Fruit fly (Drosophila melanogaster) whole organism, embryonic: Measurements from ENCODE around the gene cu.
A peak's percentile ranks its signal among the peaks of the same experiment; 100 is the strongest.

Source experiments
- BEAF-32 ChIP-seq: fragments of 200-800 bp; sonication (Bioruptor generic); optimal IDR thresholded peaks from 3 replicates; lab custom pipeline; 2017; ENCODE audit warnings: missing biosample characterization, missing genetic modification characterization, mild to moderate bottlenecking, moderate library complexity, missing genetic modification reagents
- CG1024 ChIP-seq: fragments of 200-800 bp; sonication (Bioruptor generic); IDR thresholded peaks from 2 replicates; pipeline ENCODE4 v1.3.6; 2022; ENCODE audit warnings: missing biosample characterization, missing genetic modification characterization
- CG10565 ChIP-seq: fragments of 200-800 bp; sonication (Bioruptor generic); optimal IDR thresholded peaks from 3 replicates; lab custom pipeline; 2016; ENCODE audit warnings: missing biosample characterization, mild to moderate bottlenecking, missing genetic modification characterization
- CG11247 ChIP-seq: fragments of 200-800 bp; sonication (Bioruptor generic); IDR thresholded peaks from 2 replicates; pipeline ENCODE4 v1.3.6; 2022; ENCODE audit warnings: missing biosample characterization, missing genetic modification characterization
- CG12744 ChIP-seq: fragments of 200-800 bp; sonication (Bioruptor generic); optimal IDR thresholded peaks from 2 replicates; lab custom pipeline; 2016; ENCODE audit warnings: missing biosample characterization, missing genetic modification characterization
- CG13287 ChIP-seq: fragments of 200-800 bp; sonication (Bioruptor generic); IDR thresholded peaks from 2 replicates; pipeline ENCODE4 v1.3.6; 2022; ENCODE audit warnings: missing biosample characterization, missing genetic modification characterization; ENCODE audit not compliant: partially characterized antibody
- CG14014 ChIP-seq: fragments of 200-800 bp; sonication (Bioruptor generic); IDR thresholded peaks from 2 replicates; pipeline ENCODE4 v1.3.6; 2022; ENCODE audit warnings: missing biosample characterization, missing genetic modification characterization
- CG14710 ChIP-seq: fragments of 200-800 bp; sonication (Bioruptor generic); optimal IDR thresholded peaks from 3 replicates; lab custom pipeline; 2019; ENCODE audit warnings: missing biosample characterization, mild to moderate bottlenecking, missing genetic modification characterization, moderate library complexity
- CG15696 ChIP-seq: fragments of 200-800 bp; sonication (Bioruptor generic); optimal IDR thresholded peaks from 2 replicates; lab custom pipeline; 2019; ENCODE audit warnings: missing biosample characterization, mild to moderate bottlenecking, missing genetic modification characterization, moderate library complexity
- CG1603 ChIP-seq: fragments of 200-800 bp; sonication (Bioruptor generic); optimal IDR thresholded peaks from 2 replicates; lab custom pipeline; 2019; ENCODE audit warnings: missing biosample characterization, mild to moderate bottlenecking, missing genetic modification characterization, moderate library complexity
- CG16815 ChIP-seq: fragments of 200-800 bp; sonication (Bioruptor generic); optimal IDR thresholded peaks from 3 replicates; lab custom pipeline; 2017; ENCODE audit warnings: missing biosample characterization, mild to moderate bottlenecking, missing genetic modification characterization
- CG17385 ChIP-seq: fragments of 200-800 bp; sonication (Bioruptor generic); optimal IDR thresholded peaks from 3 replicates; lab custom pipeline; 2018; ENCODE audit warnings: missing biosample characterization, mild to moderate bottlenecking, missing genetic modification characterization
- CG3163 ChIP-seq: fragments of 200-800 bp; sonication (Bioruptor generic); optimal IDR thresholded peaks from 3 replicates; lab custom pipeline; 2016; ENCODE audit warnings: missing biosample characterization, missing genetic modification characterization
- CG34422 ChIP-seq: fragments of 200-800 bp; sonication (Bioruptor generic); IDR thresholded peaks from 3 replicates; pipeline ENCODE4 v1.3.6; 2022; ENCODE audit warnings: missing biosample characterization, missing genetic modification characterization
- CG9437 ChIP-seq: fragments of 200-800 bp; sonication (Bioruptor generic); optimal IDR thresholded peaks from 2 replicates; lab custom pipeline; 2018; ENCODE audit warnings: missing biosample characterization, mild to moderate bottlenecking, missing genetic modification characterization
- CG9932 ChIP-seq: fragments of 200-800 bp; sonication (Bioruptor generic); IDR thresholded peaks from 2 replicates; pipeline ENCODE4 v1.3.6; 2022; ENCODE audit warnings: missing biosample characterization, missing genetic modification characterization
- D19A ChIP-seq: fragments of 200-800 bp; optimal IDR thresholded peaks from 3 replicates; lab custom pipeline; 2019; ENCODE audit warnings: missing biosample characterization, mild to moderate bottlenecking, missing genetic modification characterization, moderate library complexity
- Dp ChIP-seq: fragments of 200-800 bp; sonication (Bioruptor generic); optimal IDR thresholded peaks from 2 replicates; lab custom pipeline; 2018; ENCODE audit warnings: missing biosample characterization, mild to moderate bottlenecking, missing genetic modification characterization, moderate library complexity
- E2f2 ChIP-seq: fragments of 200-800 bp; sonication (Bioruptor generic); IDR thresholded peaks from 2 replicates; pipeline ENCODE4 v1.3.6; 2022; ENCODE audit warnings: missing biosample characterization, missing genetic modification characterization
- Ets65A ChIP-seq: fragments of 200-800 bp; sonication (Bioruptor generic); peaks from one replicate; lab custom pipeline; 2016; ENCODE audit warnings: missing biosample characterization, missing genetic modification characterization
- Ets97D ChIP-seq: fragments of 200-800 bp; sonication (Bioruptor generic); optimal IDR thresholded peaks from 3 replicates; lab custom pipeline; 2016; ENCODE audit warnings: missing biosample characterization, missing genetic modification characterization
- HmgZ ChIP-seq: fragments of 200-800 bp; sonication (Bioruptor generic); optimal IDR thresholded peaks from 2 replicates; lab custom pipeline; 2018; ENCODE audit warnings: missing biosample characterization, mild to moderate bottlenecking, missing genetic modification characterization
- Hr51 ChIP-seq, 2 experiments: fragments of 200-800 bp; sonication (Bioruptor generic); optimal IDR thresholded peaks; 2 replicates in 1 of 2; 3 replicates in 1 of 2; lab custom pipeline; 2016 to 2018; ENCODE audit warnings: missing biosample characterization in 2 of 2, missing genetic modification characterization in 2 of 2, mild to moderate bottlenecking in 1 of 2, moderate library complexity in 1 of 2
- MBD-R2 ChIP-seq: fragments of 200-800 bp; sonication (Bioruptor generic); IDR thresholded peaks from 2 replicates; pipeline ENCODE4 v1.3.6; 2022; ENCODE audit warnings: missing biosample characterization, missing genetic modification characterization
- MESR4 ChIP-seq: fragments of 200-800 bp; sonication (Bioruptor generic); optimal IDR thresholded peaks from 2 replicates; lab custom pipeline; 2018; ENCODE audit warnings: missing biosample characterization, mild to moderate bottlenecking, missing genetic modification characterization, moderate library complexity
- MTF-1 ChIP-seq: fragments of 200-800 bp; sonication (Bioruptor generic); optimal IDR thresholded peaks from 2 replicates; lab custom pipeline; 2018; ENCODE audit warnings: missing biosample characterization, mild to moderate bottlenecking, missing genetic modification characterization, borderline replicate concordance
- Mad ChIP-seq: fragments of 200-800 bp; sonication (Bioruptor generic); optimal IDR thresholded peaks from 2 replicates; lab custom pipeline; 2016; ENCODE audit warnings: missing biosample characterization, missing genetic modification characterization
- Mes4 ChIP-seq: fragments of 200-800 bp; sonication (Bioruptor generic); optimal IDR thresholded peaks from 2 replicates; lab custom pipeline; 2016; ENCODE audit warnings: missing biosample characterization, missing genetic modification characterization
- Myb ChIP-seq: fragments of 200-800 bp; sonication (Bioruptor generic); optimal IDR thresholded peaks from 2 replicates; lab custom pipeline; 2016; ENCODE audit warnings: missing biosample characterization, missing genetic modification characterization
- Pdp1 ChIP-seq, 2 experiments: fragments of 200-800 bp; sonication (Bioruptor generic); optimal IDR thresholded peaks; 3 replicates each; lab custom pipeline; 2016; ENCODE audit warnings: missing biosample characterization in 2 of 2, missing genetic modification characterization in 2 of 2, mild to moderate bottlenecking in 1 of 2, moderate library complexity in 1 of 2
- Ptx1 ChIP-seq: fragments of 200-800 bp; sonication (Bioruptor generic); IDR thresholded peaks from 2 replicates; pipeline ENCODE4 v1.3.6; 2022; ENCODE audit warnings: missing biosample characterization, missing genetic modification characterization
- YL-1 ChIP-seq: fragments of 200-800 bp; sonication (Bioruptor generic); optimal IDR thresholded peaks from 3 replicates; lab custom pipeline; 2017; ENCODE audit warnings: missing biosample characterization, mild to moderate bottlenecking, missing genetic modification characterization
- bab2 ChIP-seq: fragments of 200-800 bp; sonication (Bioruptor generic); optimal IDR thresholded peaks from 2 replicates; lab custom pipeline; 2016; ENCODE audit warnings: missing biosample characterization, missing genetic modification characterization
- bbx ChIP-seq: fragments of 200-800 bp; sonication (Bioruptor generic); IDR thresholded peaks from 2 replicates; pipeline ENCODE4 v1.3.6; 2022; ENCODE audit warnings: missing biosample characterization, missing genetic modification characterization; ENCODE audit not compliant: partially characterized antibody
- btn ChIP-seq: fragments of 200-800 bp; sonication (Bioruptor generic); optimal IDR thresholded peaks from 2 replicates; lab custom pipeline; 2016; ENCODE audit warnings: missing biosample characterization, missing genetic modification characterization
- crp ChIP-seq, 2 experiments: fragments of 200-800 bp; sonication (Bioruptor generic); optimal IDR thresholded peaks; 2 replicates in 1 of 2; 3 replicates in 1 of 2; lab custom pipeline; 2017; ENCODE audit warnings: missing biosample characterization in 2 of 2, missing genetic modification characterization in 2 of 2, mild to moderate bottlenecking in 1 of 2, moderate library complexity in 1 of 2
- da ChIP-seq: fragments of 200-800 bp; sonication (Bioruptor generic); optimal IDR thresholded peaks from 2 replicates; lab custom pipeline; 2016; ENCODE audit warnings: missing biosample characterization, missing genetic modification characterization
- dati ChIP-seq: fragments of 200-800 bp; sonication (Bioruptor generic); IDR thresholded peaks from 2 replicates; pipeline ENCODE4 v1.3.6; 2022; ENCODE audit warnings: missing biosample characterization, missing genetic modification characterization
- dm ChIP-seq: fragments of 200-800 bp; sonication (Bioruptor generic); optimal IDR thresholded peaks from 3 replicates; lab custom pipeline; 2016; ENCODE audit warnings: missing biosample characterization, missing genetic modification characterization
- gfzf ChIP-seq: fragments of 200-800 bp; sonication (Bioruptor generic); optimal IDR thresholded peaks from 2 replicates; lab custom pipeline; 2016; ENCODE audit warnings: missing biosample characterization, mild to moderate bottlenecking, missing genetic modification characterization, moderate library complexity
- maf-S ChIP-seq: fragments of 200-800 bp; sonication (Bioruptor generic); optimal IDR thresholded peaks from 2 replicates; lab custom pipeline; 2016; ENCODE audit warnings: missing biosample characterization, missing genetic modification characterization
- onecut ChIP-seq: fragments of 200-800 bp; sonication (Bioruptor generic); IDR thresholded peaks from 2 replicates; pipeline ENCODE4 v1.3.6; 2022; ENCODE audit warnings: missing biosample characterization, missing genetic modification characterization
- pan ChIP-seq, 4 experiments: fragments of >200 bp in 3 of 4; fragments of 200-800 bp in 1 of 4; sonication (Bioruptor generic) in 1 of 4; optimal IDR thresholded peaks in 3 of 4; IDR thresholded peaks in 1 of 4; 2 replicates each; pipeline versions ENCODE4 v1.3.6 to Lab custom; 2017 to 2022; ENCODE audit warnings: missing biosample characterization in 2 of 4, missing genetic modification characterization in 2 of 4, mixed read lengths in 1 of 4
- pzg ChIP-seq: fragments of 200-800 bp; sonication (Bioruptor generic); optimal IDR thresholded peaks from 3 replicates; lab custom pipeline; 2018; ENCODE audit warnings: missing biosample characterization, mild to moderate bottlenecking, missing genetic modification characterization, moderate library complexity
- ranshi ChIP-seq: fragments of 200-800 bp; sonication (Bioruptor generic); IDR thresholded peaks from 2 replicates; pipeline ENCODE4 v1.3.6; 2022; ENCODE audit warnings: missing biosample characterization, missing genetic modification characterization
- repo ChIP-seq: fragments of 200-800 bp; sonication (Bioruptor generic); optimal IDR thresholded peaks from 2 replicates; lab custom pipeline; 2016; ENCODE audit warnings: missing biosample characterization, missing genetic modification characterization
- run ChIP-seq: fragments of 200-800 bp; sonication (Bioruptor generic); optimal IDR thresholded peaks from 3 replicates; lab custom pipeline; 2018; ENCODE audit warnings: missing biosample characterization, mild to moderate bottlenecking, missing genetic modification characterization
- so ChIP-seq: fragments of 200-800 bp; sonication (Bioruptor generic); IDR thresholded peaks from 3 replicates; pipeline ENCODE4 v1.3.6; 2022; ENCODE audit warnings: missing biosample characterization, missing genetic modification characterization
- stwl ChIP-seq: fragments of 200-800 bp; sonication (Bioruptor generic); optimal IDR thresholded peaks from 3 replicates; lab custom pipeline; 2018; ENCODE audit warnings: missing biosample characterization, mild to moderate bottlenecking, missing genetic modification characterization, moderate library complexity
- sug ChIP-seq: fragments of 200-800 bp; optimal IDR thresholded peaks from 2 replicates; lab custom pipeline; 2019; ENCODE audit warnings: missing biosample characterization, mild to moderate bottlenecking, missing genetic modification characterization, moderate library complexity
- tgo ChIP-seq: fragments of 200-800 bp; sonication (Bioruptor generic); IDR thresholded peaks from 3 replicates; pipeline ENCODE4 v1.3.6; 2022; ENCODE audit warnings: missing biosample characterization, missing genetic modification characterization
- yki ChIP-seq: fragments of >200 bp; optimal IDR thresholded peaks from 3 replicates; lab custom pipeline; 2018

Gene cu

DNA sequence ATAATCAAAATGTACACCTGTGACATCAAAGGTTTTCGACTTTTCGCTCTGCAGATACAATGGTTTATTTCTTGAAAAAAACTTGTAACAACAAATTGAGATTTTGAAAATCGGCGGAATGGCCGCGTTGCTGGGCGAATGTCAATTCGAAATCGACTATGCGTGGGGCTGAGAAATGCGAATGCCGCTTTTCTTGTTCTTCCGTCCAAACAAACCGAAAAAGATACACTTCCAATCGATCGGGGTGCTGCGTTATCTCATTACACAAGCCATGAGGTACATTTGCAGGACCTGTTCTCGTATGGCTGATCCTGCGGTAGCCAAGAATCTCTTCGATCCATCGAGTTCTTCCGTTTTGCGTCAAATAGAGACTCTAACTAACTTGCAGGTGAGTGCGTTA is 40.2 kb downstream of the cu start, which contains the start of gene CG31388:
TSS of gene CG31388 (plus strand) at position 218 of the 400 bp plus-strand sequence.
- TF ChIP-seq onecut (GFP tag; lab: Robert Waterston, UW) (peak; percentile 32; the same call in 1 of the 2 replicates), Mes4 (GFP tag; lab: Kevin White, UChicago) (no peak), YL-1 (GFP tag; lab: Kevin White, UChicago) (peak; percentile 63), BEAF-32 (peak; percentile 23), gfzf (GFP tag; lab: Kevin White, UChicago) (peak; percentile 16), pan (optimal IDR thresholded peaks at IDR 0.05; lab: Kevin White, UChicago) (no peak), pan (GFP tag; optimal IDR thresholded peaks at IDR 0.05 in 1 of 2, IDR thresholded peaks at IDR 0.05 in 1 of 2) (peak in 1 of 2 experiments; percentile 23), CG3163 (GFP tag; lab: Kevin White, UChicago) (no peak), CG10565 (no peak), CG16815 (no peak), CG17385 (peak; percentile 98), bbx (GFP tag; lab: Robert Waterston, UW) (peak; percentile 19; the same call in 1 of the 2 replicates), crp (GFP tag; optimal IDR thresholded peaks at IDR 0.05; lab: Kevin White, UChicago) (peak in 1 of 2 experiments; percentile 49), sug (tag; lab: Kevin White, UChicago) (peak; percentile 96), Pdp1 (GFP tag; optimal IDR thresholded peaks at IDR 0.05; lab: Kevin White, UChicago) (peak in 1 of 2 experiments; percentile 9), dm (GFP tag; lab: Kevin White, UChicago) (peak; percentile 23), MESR4 (GFP tag; lab: Kevin White, UChicago) (peak; percentile 83), stwl (tag; lab: Kevin White, UChicago) (peak; percentile 48), MBD-R2 (GFP tag; lab: Robert Waterston, UW) (peak; percentile 85), CG12744 (no peak), run (no peak), Dp (GFP tag; lab: Kevin White, UChicago) (peak; percentile 91), D19A (tag; lab: Kevin White, UChicago) (peak; percentile 98), ranshi (GFP tag; lab: Robert Waterston, UW) (no peak), pzg (peak; percentile 71), HmgZ (tag; lab: Kevin White, UChicago) (peak; percentile 27), Hr51 (GFP tag; optimal IDR thresholded peaks at IDR 0.05; lab: Kevin White, UChicago) (no peak), maf-S (GFP tag; lab: Kevin White, UChicago) (no peak), CG1603 (tag; lab: Kevin White, UChicago) (peak; percentile 31), Myb (GFP tag; lab: Kevin White, UChicago) (peak; percentile 61), bab2 (no peak), CG13287 (GFP tag; lab: Robert Waterston, UW) (peak; percentile 28; the same call in 1 of the 2 replicates), E2f2 (GFP tag; lab: Robert Waterston, UW) (peak; percentile 93), CG34422 (GFP tag; lab: Robert Waterston, UW) (peak; percentile 54; the same call in 1 of the 3 replicates), CG9932 (no peak), CG14710 (tag; lab: Kevin White, UChicago) (peak; percentile 95), yki (lab: Kevin White, UChicago) (peak; percentile 20), Mad (no peak), Ets97D (GFP tag; lab: Kevin White, UChicago) (peak; percentile 44), CG15696 (tag; lab: Kevin White, UChicago) (no peak)

DNA sequence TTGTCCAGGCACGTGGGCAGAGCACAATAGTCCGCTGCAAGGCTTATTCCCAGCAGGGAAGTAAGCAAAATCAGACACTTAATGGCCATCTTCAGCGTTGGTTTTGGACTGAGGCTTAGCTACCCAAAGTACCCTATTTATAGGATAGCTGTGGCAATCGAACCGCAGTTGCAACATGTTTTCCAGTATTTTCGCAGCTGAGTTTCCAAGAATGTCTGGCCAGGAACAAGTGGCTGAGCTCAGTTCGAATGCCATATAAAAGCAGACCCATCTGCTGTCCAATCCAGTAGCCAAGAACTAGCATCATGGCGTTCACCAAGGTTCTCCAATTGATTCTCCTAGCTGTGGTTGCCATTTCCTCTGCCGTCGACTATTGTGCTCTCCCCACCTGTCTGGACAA is 43.5 kb downstream of the cu start, which contains the start of the genes scpr-B and scpr-A:
TSS of gene scpr-B (minus strand) at position 101 of the 400 bp plus-strand sequence.
TSS of gene scpr-A (plus strand) at position 293 of the 400 bp plus-strand sequence.
- TF ChIP-seq CG11247 (GFP tag; lab: Robert Waterston, UW) (no peak), Ets65A (no peak), Ptx1 (GFP tag; lab: Robert Waterston, UW) (no peak), CG9437 (GFP tag; lab: Kevin White, UChicago) (no peak), da (GFP tag; lab: Kevin White, UChicago) (no peak), MTF-1 (no peak), so (GFP tag; lab: Robert Waterston, UW) (no peak), repo (GFP tag; lab: Kevin White, UChicago) (no peak), tgo (GFP tag; lab: Robert Waterston, UW) (no peak), btn (GFP tag; lab: Kevin White, UChicago) (no peak), CG1024 (GFP tag; lab: Robert Waterston, UW) (no peak), CG14014 (no peak), dati (GFP tag; lab: Robert Waterston, UW) (no peak)
